Worm (Caenorhabditis elegans) whole organism, mixed stage, embryonic: Measurements from ENCODE around the gene Y65A5A.1.

Experiments
- lsy-2 ChIP-seq: fragments of 150-350 bp; optimal IDR thresholded peaks from 2 replicates; lab custom pipeline; 2014; ENCODE audit warnings: missing biosample characterization, missing genetic modification characterization
- mab-5 ChIP-seq: fragments of 150-350 bp; optimal IDR thresholded peaks from 2 replicates; lab custom pipeline; 2014; ENCODE audit warnings: missing biosample characterization, missing genetic modification characterization
- mep-1 ChIP-seq: fragments of 150-350 bp; optimal IDR thresholded peaks from 2 replicates; lab custom pipeline; 2017; ENCODE audit warnings: missing biosample characterization, missing genetic modification reagents, missing genetic modification characterization, inconsistent platforms
- nhr-12 ChIP-seq: fragments of 150-350 bp; optimal IDR thresholded peaks from 2 replicates; lab custom pipeline; 2014; ENCODE audit warnings: missing biosample characterization, missing genetic modification characterization
- nhr-76 ChIP-seq: sonication (generic microtip); optimal IDR thresholded peaks from 2 replicates; lab custom pipeline; 2017; ENCODE audit warnings: missing biosample characterization, missing genetic modification characterization
- pha-4 ChIP-seq: fragments of 150-350 bp; optimal IDR thresholded peaks from 2 replicates; lab custom pipeline; 2018; ENCODE audit warnings: missing biosample characterization, missing genetic modification reagents, missing genetic modification characterization
- snpc-4 ChIP-seq: fragments of 150-350 bp; optimal IDR thresholded peaks from 2 replicates; lab custom pipeline; 2014; ENCODE audit warnings: missing biosample characterization, missing genetic modification characterization
- tbx-8 ChIP-seq: fragments of 200-800 bp; sonication (Bioruptor generic); optimal IDR thresholded peaks from 2 replicates; lab custom pipeline; 2018; ENCODE audit warnings: mild to moderate bottlenecking, missing genetic modification characterization, moderate library complexity, missing compliant biosample characterization
- unc-62 ChIP-seq: fragments of 150-350 bp; optimal IDR thresholded peaks from 2 replicates; lab custom pipeline; 2014; ENCODE audit warnings: missing biosample characterization, missing genetic modification reagents, missing genetic modification characterization

DNA sequence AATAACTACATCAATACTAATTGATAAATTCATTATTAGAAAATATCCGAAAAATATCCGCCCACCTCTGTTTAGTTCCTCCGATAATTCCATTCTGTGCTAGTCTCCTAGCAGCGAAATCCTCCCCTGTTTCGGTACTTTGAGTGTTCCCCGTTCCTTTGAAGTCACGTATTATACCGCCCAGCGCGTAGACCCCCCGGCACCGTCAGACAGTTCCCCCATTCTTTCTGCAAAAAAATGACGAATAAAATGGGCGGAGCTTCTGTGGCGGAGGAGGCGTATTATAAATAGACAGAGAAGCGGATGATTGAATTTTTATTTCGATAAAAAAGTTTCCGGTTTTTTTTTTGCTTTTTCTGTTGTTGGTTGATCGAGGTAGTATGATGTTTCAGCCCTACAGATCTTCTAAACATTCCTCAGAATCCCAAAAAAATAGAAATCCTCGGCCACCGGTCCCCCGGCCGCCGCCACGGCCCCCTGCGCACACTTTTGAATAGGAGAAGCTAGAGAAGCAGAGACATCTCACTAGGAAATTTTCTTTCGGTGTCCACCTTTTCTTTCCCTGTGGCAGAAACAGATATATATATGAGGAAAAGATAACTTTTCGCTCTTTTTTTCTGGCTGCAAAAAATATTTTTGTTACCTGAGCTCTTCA lies 22.4 kb upstream of the Y65A5A.1 start:
- TF ChIP-seq pha-4: no peak
- no peak for TF ChIP-seq snpc-4 (tag; lab: Kevin White, UChicago)
- TF ChIP-seq nhr-12 (tag; lab: Kevin White, UChicago): no peak
- TF ChIP-seq mep-1: no peak
- no peak for TF ChIP-seq nhr-76 (tag; lab: Kevin White, UChicago)
- TF ChIP-seq unc-62: no peak
- no peak for TF ChIP-seq lsy-2 (tag; lab: Kevin White, UChicago)
- no peak for TF ChIP-seq mab-5 (tag; lab: Kevin White, UChicago)
- no peak for TF ChIP-seq tbx-8 (GFP tag; lab: Kevin White, UChicago)
